Fruit fly (Drosophila melanogaster): Measurements from ENCODE around the gene mtDNA-helicase.
A peak's percentile ranks its signal among the peaks of the same experiment; 100 is the strongest.

The mtDNA-helicase gene

DNA sequence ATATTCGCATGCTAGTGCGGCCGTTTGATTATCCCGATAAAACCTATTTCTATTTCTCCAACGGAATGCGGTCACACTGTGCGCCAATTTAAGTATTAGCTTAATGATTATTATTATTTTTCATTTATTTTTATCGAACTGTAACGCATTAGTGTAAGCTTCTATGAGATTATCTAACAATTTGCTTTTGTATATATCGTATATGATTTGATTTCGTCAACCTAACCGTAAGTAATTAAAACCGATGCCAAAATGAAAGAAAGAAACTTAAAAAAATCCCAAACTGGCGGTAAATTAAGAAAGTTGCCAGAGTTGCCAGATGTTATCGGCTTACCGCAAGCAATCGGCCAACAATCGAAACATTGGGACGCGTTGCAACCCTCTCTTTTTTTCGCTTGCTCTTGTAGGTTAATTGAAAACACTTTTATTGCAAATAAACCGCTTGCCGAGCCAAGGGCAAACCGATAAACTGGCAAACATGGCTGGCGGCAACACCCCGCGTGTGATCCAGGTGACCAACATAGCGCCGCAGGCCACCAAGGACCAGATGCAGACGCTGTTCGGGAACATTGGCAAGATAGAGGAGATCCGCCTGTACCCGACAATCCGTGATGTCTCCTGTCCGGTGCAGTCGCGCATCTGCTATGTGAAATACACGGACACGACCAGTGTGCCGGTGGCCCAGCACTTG lies 19.5 kb upstream of the mtDNA-helicase start, which contains the start of the genes Etl1 and Srp54 (continued):
- TF ChIP-seq Lim3 (GFP tag; IDR thresholded peaks at IDR 0.05) (no peak), CG6175 (GFP tag; IDR thresholded peaks at IDR 0.05) (no peak), Chrac-16 (GFP tag; optimal IDR thresholded peaks at IDR 0.05) (no peak), jumu (GFP tag; optimal IDR thresholded peaks at IDR 0.05) (no peak), Aef1 (GFP tag; IDR thresholded peaks at IDR 0.05) (no peak), chn (GFP tag; optimal IDR thresholded peaks at IDR 0.05) (no peak), Dp (GFP tag; optimal IDR thresholded peaks at IDR 0.05) (peak; percentile 77), CG4282 (GFP tag; optimal IDR thresholded peaks at IDR 0.05) (no peak), CG9932 (GFP tag; IDR thresholded peaks at IDR 0.05) (peak; percentile 29; the same call in 1 of the 2 replicates), ab (GFP tag; optimal IDR thresholded peaks at IDR 0.05) (no peak), Hmx (GFP tag; optimal IDR thresholded peaks at IDR 0.05) (no peak), Gug (GFP tag; IDR thresholded peaks at IDR 0.05) (peak; percentile 39; the same call in 2 of the 4 replicates), Blimp-1 (GFP tag; optimal IDR thresholded peaks at IDR 0.05) (no peak), nerfin-2 (GFP tag; IDR thresholded peaks at IDR 0.05; ENCODE audit: partially characterized antibody) (no peak), Ets97D (GFP tag; optimal IDR thresholded peaks at IDR 0.05) (peak; percentile 9), exex (tag; optimal IDR thresholded peaks at IDR 0.05) (peak; percentile 1), en (GFP tag; optimal IDR thresholded peaks at IDR 0.05) (no peak), Pdp1 (GFP tag; optimal IDR thresholded peaks at IDR 0.05) (peak in 1 of 2 experiments; percentile 37), H15 (GFP tag; IDR thresholded peaks at IDR 0.05) (no peak), Lhr (GFP tag; optimal IDR thresholded peaks at IDR 0.05) (peak; percentile 26), CG30020 (tag; optimal IDR thresholded peaks at IDR 0.05) (peak; percentile 56), CG12744 (GFP tag; optimal IDR thresholded peaks at IDR 0.05) (no peak), CG9876 (GFP tag; optimal IDR thresholded peaks at IDR 0.05) (no peak), Hr51 (GFP tag; optimal IDR thresholded peaks at IDR 0.05) (no peak), CG15479 (GFP tag; optimal IDR thresholded peaks at IDR 0.05) (no peak), CTCF (GFP tag; optimal IDR thresholded peaks at IDR 0.05) (peak; percentile 3), Trl (optimal IDR thresholded peaks at IDR 0.05) (no peak), Trl (GFP tag; optimal IDR thresholded peaks at IDR 0.05) (no peak), CG10147 (GFP tag; optimal IDR thresholded peaks at IDR 0.05) (no peak), unpg (GFP tag; optimal IDR thresholded peaks at IDR 0.05) (no peak), sima (GFP tag; optimal IDR thresholded peaks at IDR 0.05) (no peak), CG10267 (tag; optimal IDR thresholded peaks at IDR 0.05) (peak; percentile 63), CG31441 (GFP tag; IDR thresholded peaks at IDR 0.05) (0 out of 2 replicates have a peak, but pooled peaks have one; percentile 20), Hey (tag; optimal IDR thresholded peaks at IDR 0.05) (no peak), chm (GFP tag; IDR thresholded peaks at IDR 0.05) (no peak), ci (GFP tag; IDR thresholded peaks at IDR 0.05) (no peak), ase (GFP tag; IDR thresholded peaks at IDR 0.05) (no peak), pzg (GFP tag; optimal IDR thresholded peaks at IDR 0.05) (peak; percentile 43), sim (GFP tag; IDR thresholded peaks at IDR 0.05) (no peak), hb (GFP tag; IDR thresholded peaks at IDR 0.05; ENCODE audit: partially characterized antibody) (no peak), CG9797 (GFP tag; optimal IDR thresholded peaks at IDR 0.05) (peak; percentile 73), CG7928 (GFP tag; optimal IDR thresholded peaks at IDR 0.05) (no peak), CG1832 (GFP tag; optimal IDR thresholded peaks at IDR 0.05) (no peak), CG11504 (tag; optimal IDR thresholded peaks at IDR 0.05) (peak; percentile 11), crp (GFP tag; optimal IDR thresholded peaks at IDR 0.05) (peak in 1 of 2 experiments; percentile 8), CG31388 (GFP tag; optimal IDR thresholded peaks at IDR 0.05) (no peak), cg (GFP tag; optimal IDR thresholded peaks at IDR 0.05) (peak; percentile 9), danr (GFP tag; IDR thresholded peaks at IDR 0.05) (no peak), caup (GFP tag; optimal IDR thresholded peaks at IDR 0.05; ENCODE audit: severe bottlenecking) (no peak), Rfx (GFP tag; IDR thresholded peaks at IDR 0.05) (0 out of 2 replicates have a peak, but pooled peaks have one; percentile 26)

Data from whole organism, embryonic.